Worm (Caenorhabditis elegans): ENCODE data around the gene unc-115.
A peak's percentile ranks its signal among the peaks of the same experiment; 100 is the strongest.
"Not testable (repeated sequence)": the region's sequence is repeated elsewhere in the genome, so short reads cannot be mapped to it uniquely, and the experiment has no call there.

unc-115 gene

ce11 chrX:10132546-10133032 lies 14.1 kb upstream of the unc-115 start (continued):
- peak; percentile 78 for TF ChIP-seq daf-19 (GFP tag; conservative IDR thresholded peaks at IDR 0.05)
- peak; percentile 89 for TF ChIP-seq dmd-8 (GFP tag; IDR thresholded peaks at IDR 0.05)
- peak; percentile 62 for TF ChIP-seq zip-2 (tag; optimal IDR thresholded peaks at IDR 0.05)
- TF ChIP-seq nhr-42 (GFP tag; IDR thresholded peaks at IDR 0.05): peak; percentile 73; the same call in 1 of the 2 replicates
- peak; percentile 63 for TF ChIP-seq nhr-102 (tag; optimal IDR thresholded peaks at IDR 0.05)
- TF ChIP-seq F26F4.8 (GFP tag; conservative IDR thresholded peaks at IDR 0.05): peak; percentile 80
- peak; percentile 45; the same call in 1 of the 2 replicates for TF ChIP-seq ZK337.2 (GFP tag; IDR thresholded peaks at IDR 0.05)
- peak; percentile 71 for TF ChIP-seq dve-1 (tag; optimal IDR thresholded peaks at IDR 0.05; ENCODE audit: insufficient read depth)
- peak; percentile 68; the same call in 1 of the 2 replicates for TF ChIP-seq zfp-3 (GFP tag; conservative IDR thresholded peaks at IDR 0.05)
- peak; percentile 77 for TF ChIP-seq mes-2 (tag; optimal IDR thresholded peaks at IDR 0.05; ENCODE audit: poor library complexity, severe bottlenecking)
- peak; percentile 37; the same call in 1 of the 2 replicates for TF ChIP-seq madf-9 (GFP tag; conservative IDR thresholded peaks at IDR 0.05)
- peak; percentile 16 for TF ChIP-seq F37D6.2 (tag; optimal IDR thresholded peaks at IDR 0.05)
- TF ChIP-seq nhr-111 (GFP tag; optimal IDR thresholded peaks at IDR 0.05): peak; percentile 20
- TF ChIP-seq arid-1 (GFP tag; conservative IDR thresholded peaks at IDR 0.05): peak; percentile 49; the same call in 1 of the 2 replicates
- TF ChIP-seq sdz-12 (GFP tag; optimal IDR thresholded peaks at IDR 0.05): peak; percentile 32
- TF ChIP-seq hlh-11 (tag; optimal IDR thresholded peaks at IDR 0.05): peak; percentile 50
- TF ChIP-seq mdt-29 (GFP tag; IDR thresholded peaks at IDR 0.05): 0 out of 2 replicates have a peak, but pooled peaks have one; percentile 23
- TF ChIP-seq ztf-7 (tag; optimal IDR thresholded peaks at IDR 0.05): peak; percentile 57
- TF ChIP-seq Y105C5A.15 (GFP tag; IDR thresholded peaks at IDR 0.05): 0 out of 2 replicates have a peak, but pooled peaks have one; percentile 24
- peak; percentile 47 for TF ChIP-seq spr-1 (tag; optimal IDR thresholded peaks at IDR 0.05)
- peak; percentile 76; the same call in 1 of the 2 replicates for TF ChIP-seq F44E2.7 (GFP tag; IDR thresholded peaks at IDR 0.05)
- TF ChIP-seq gei-8 (GFP tag; optimal IDR thresholded peaks at IDR 0.05): peak; percentile 49
- peak; percentile 90 for TF ChIP-seq egl-43 (GFP tag; IDR thresholded peaks at IDR 0.05)
- peak in 1 of 2 experiments; percentile 87 for TF ChIP-seq unc-62 (GFP tag; optimal IDR thresholded peaks at IDR 0.05 in 1 of 2)
- not testable (repeated sequence) for TF ChIP-seq unc-62 (tag; optimal IDR thresholded peaks at IDR 0.05)
- TF ChIP-seq ctbp-1 (GFP tag; IDR thresholded peaks at IDR 0.05): peak; percentile 87
- peak; percentile 58; the same call in 1 of the 2 replicates for TF ChIP-seq ceh-20 (GFP tag; IDR thresholded peaks at IDR 0.05)
- peak; percentile 45 for TF ChIP-seq Y5F2A.4 (GFP tag; optimal IDR thresholded peaks at IDR 0.05)
- TF ChIP-seq lim-7 (GFP tag; IDR thresholded peaks at IDR 0.05): peak; percentile 83
- TF ChIP-seq nhr-48 (tag; optimal IDR thresholded peaks at IDR 0.05): peak; percentile 54
- peak; percentile 63 to 70; a peak in 2 of 4 replicates for TF ChIP-seq madf-5 (GFP tag; IDR thresholded peaks at IDR 0.05)
- peak; percentile 61 for TF ChIP-seq hlh-30 (tag; optimal IDR thresholded peaks at IDR 0.05; ENCODE audit: insufficient read depth)
- TF ChIP-seq unc-130 (GFP tag; optimal IDR thresholded peaks at IDR 0.05): peak; percentile 42
- TF ChIP-seq duxl-1 (tag; optimal IDR thresholded peaks at IDR 0.05; ENCODE audit: poor library complexity): peak; percentile 60
- peak; percentile 91 for TF ChIP-seq snpc-1.2 (GFP tag; IDR thresholded peaks at IDR 0.05)
- TF ChIP-seq tra-1 (GFP tag; IDR thresholded peaks at IDR 0.05): peak; percentile 78
- peak; percentile 82 for TF ChIP-seq T26A8.4 (GFP tag; IDR thresholded peaks at IDR 0.05)

ce11 chrX:10133082-10133481 lies 13.6 kb upstream of the unc-115 start, which contains the start of gene unc-58:
TSS of gene unc-58 (minus strand) at chrX:10133182.
- TF ChIP-seq F26F4.8 (GFP tag; conservative IDR thresholded peaks at IDR 0.05) (no peak), ceh-20 (GFP tag; IDR thresholded peaks at IDR 0.05) (0 out of 2 replicates have a peak, but pooled peaks have one; percentile 2), aly-2 (tag; optimal IDR thresholded peaks at IDR 0.05) (no peak)
